Worm (Caenorhabditis elegans) whole organism, L3 larva: Measurements from ENCODE around the gene mrpl-42.

ENCODE experiments used
- ama-1 ChIP-seq: fragments of 150-350 bp; optimal IDR thresholded peaks from 2 replicates; lab custom pipeline; 2018
- ceh-28 ChIP-seq: fragments of 150-350 bp; optimal IDR thresholded peaks from 2 replicates; lab custom pipeline; 2014; ENCODE audit warnings: missing biosample characterization, missing genetic modification reagents, missing genetic modification characterization
- ceh-9 ChIP-seq: sonication (generic microtip); optimal IDR thresholded peaks from 2 replicates; lab custom pipeline; 2018; ENCODE audit warnings: missing biosample characterization, missing genetic modification characterization
- daf-12 ChIP-seq: fragments of 150-350 bp; optimal IDR thresholded peaks from 2 replicates; lab custom pipeline; 2014; ENCODE audit warnings: missing biosample characterization, missing genetic modification reagents, missing genetic modification characterization
- egl-27 ChIP-seq: sonication (generic microtip); optimal IDR thresholded peaks from 4 replicates; lab custom pipeline; 2017; ENCODE audit warnings: missing biosample characterization, missing genetic modification reagents, missing genetic modification characterization
- egl-5 ChIP-seq: fragments of 150-350 bp; optimal IDR thresholded peaks from 2 replicates; lab custom pipeline; 2017; ENCODE audit warnings: missing biosample characterization, missing genetic modification reagents, missing genetic modification characterization, inconsistent platforms
- elt-2 ChIP-seq: sonication (generic microtip); optimal IDR thresholded peaks from 2 replicates; lab custom pipeline; 2016; ENCODE audit warnings: missing genetic modification reagents, mild to moderate bottlenecking, missing genetic modification characterization, missing compliant biosample characterization
- elt-3 ChIP-seq, 3 experiments: fragments of 150-350 bp in 1 of 3; sonication (generic microtip) in 2 of 3; optimal IDR thresholded peaks; 2 replicates in 2 of 3; 4 replicates in 1 of 3; lab custom pipeline; 2014 to 2017; ENCODE audit warnings: missing biosample characterization in 3 of 3, missing genetic modification characterization in 3 of 3
- eor-1 ChIP-seq, 2 experiments: fragments of 150-350 bp; optimal IDR thresholded peaks; 2 replicates each; lab custom pipeline; 2014 to 2018; ENCODE audit warnings: missing biosample characterization in 2 of 2, missing genetic modification characterization in 2 of 2
- fkh-10 ChIP-seq: sonication (generic microtip); optimal IDR thresholded peaks from 2 replicates; lab custom pipeline; 2017; ENCODE audit warnings: missing biosample characterization, missing genetic modification reagents, missing genetic modification characterization
- hmg-11 ChIP-seq: sonication (generic microtip); optimal IDR thresholded peaks from 2 replicates; lab custom pipeline; 2016; ENCODE audit warnings: missing genetic modification characterization, missing compliant biosample characterization
- jun-1 ChIP-seq: fragments of 150-350 bp; optimal IDR thresholded peaks from 2 replicates; lab custom pipeline; 2014; ENCODE audit warnings: missing biosample characterization, missing genetic modification reagents, missing genetic modification characterization
- lin-15B ChIP-seq: fragments of 150-350 bp; optimal IDR thresholded peaks from 2 replicates; lab custom pipeline; 2014; ENCODE audit warnings: missing biosample characterization, missing genetic modification characterization
- mdl-1 ChIP-seq: fragments of 150-350 bp; optimal IDR thresholded peaks from 2 replicates; lab custom pipeline; 2014; ENCODE audit warnings: missing biosample characterization, missing genetic modification characterization
- nfya-1 ChIP-seq: sonication (generic microtip); optimal IDR thresholded peaks from 2 replicates; lab custom pipeline; 2017; ENCODE audit warnings: missing genetic modification characterization, mild to moderate bottlenecking, missing compliant biosample characterization, antibody characterized with exemption, moderate library complexity; ENCODE audit not compliant: insufficient read depth
- nhr-11 ChIP-seq: fragments of 150-350 bp; optimal IDR thresholded peaks from 2 replicates; lab custom pipeline; 2014; ENCODE audit warnings: missing biosample characterization, missing genetic modification characterization
- nhr-12 ChIP-seq: fragments of 150-350 bp; optimal IDR thresholded peaks from 2 replicates; lab custom pipeline; 2014; ENCODE audit warnings: missing biosample characterization, missing genetic modification characterization
- nhr-23 ChIP-seq: fragments of 150-350 bp; optimal IDR thresholded peaks from 2 replicates; lab custom pipeline; 2014; ENCODE audit warnings: missing biosample characterization, missing genetic modification reagents, missing genetic modification characterization
- nhr-237 ChIP-seq: fragments of 150-350 bp; optimal IDR thresholded peaks from 2 replicates; lab custom pipeline; 2014; ENCODE audit warnings: missing biosample characterization, missing genetic modification characterization
- nhr-25 ChIP-seq: sonication (generic microtip); optimal IDR thresholded peaks from 2 replicates; lab custom pipeline; 2017; ENCODE audit warnings: missing biosample characterization, missing genetic modification characterization
- nhr-28 ChIP-seq: fragments of 150-350 bp; optimal IDR thresholded peaks from 2 replicates; lab custom pipeline; 2014; ENCODE audit warnings: missing biosample characterization, missing genetic modification characterization
- nhr-43 ChIP-seq: sonication (generic microtip); optimal IDR thresholded peaks from 2 replicates; lab custom pipeline; 2016; ENCODE audit warnings: mild to moderate bottlenecking, missing genetic modification characterization, missing compliant biosample characterization; ENCODE audit not compliant: poor library complexity, severe bottlenecking
- nhr-67 ChIP-seq: fragments of 150-350 bp; optimal IDR thresholded peaks from 2 replicates; lab custom pipeline; 2014; ENCODE audit warnings: missing biosample characterization, missing genetic modification characterization
- nhr-76 ChIP-seq: fragments of 150-350 bp; sonication (generic microtip); optimal IDR thresholded peaks from 5 replicates; lab custom pipeline; 2014; ENCODE audit warnings: missing biosample characterization, missing genetic modification characterization
- pha-4 ChIP-seq: fragments of 150-350 bp; optimal IDR thresholded peaks from 2 replicates; lab custom pipeline; 2014; ENCODE audit warnings: missing biosample characterization, missing genetic modification reagents, missing genetic modification characterization
- pqm-1 ChIP-seq: fragments of 150-350 bp; optimal IDR thresholded peaks from 2 replicates; lab custom pipeline; 2017; ENCODE audit warnings: missing biosample characterization, missing genetic modification characterization, inconsistent platforms
- snpc-4 ChIP-seq: fragments of 150-350 bp; optimal IDR thresholded peaks from 2 replicates; lab custom pipeline; 2014; ENCODE audit warnings: missing biosample characterization, missing genetic modification characterization
- tbx-2 ChIP-seq: sonication (generic microtip); optimal IDR thresholded peaks from 2 replicates; lab custom pipeline; 2016; ENCODE audit warnings: mild to moderate bottlenecking, missing genetic modification characterization, missing compliant biosample characterization
- zag-1 ChIP-seq: fragments of 150-350 bp; optimal IDR thresholded peaks from 2 replicates; lab custom pipeline; 2014; ENCODE audit warnings: missing biosample characterization, missing genetic modification characterization
- ztf-11 ChIP-seq: fragments of 150-350 bp; optimal IDR thresholded peaks from 2 replicates; lab custom pipeline; 2014; ENCODE audit warnings: missing biosample characterization, missing genetic modification characterization
- ztf-4 ChIP-seq: fragments of 150-350 bp; optimal IDR thresholded peaks from 2 replicates; lab custom pipeline; 2014; ENCODE audit warnings: missing biosample characterization, missing genetic modification characterization

Gene mrpl-42

ce11 chrIV:9094356-9094755 is at the start of gene mrpl-42:
mrpl-42 (minus strand) TSS chrIV:9094456.
- TF ChIP-seq zag-1 (tag; lab: Kevin White, UChicago) (no peak), pqm-1 (tag; lab: Kevin White, UChicago) (no peak), nhr-237 (tag; lab: Kevin White, UChicago) (no peak), nhr-76 (tag; lab: Kevin White, UChicago) (no peak), snpc-4 (tag; lab: Kevin White, UChicago) (no peak), nhr-43 (no peak), elt-3 (tag; optimal IDR thresholded peaks at IDR 0.05; lab: Kevin White, UChicago) (no peak), ama-1 (no peak), fkh-10 (GFP tag; lab: Kevin White, UChicago) (no peak), ceh-9 (tag; lab: Kevin White, UChicago) (no peak), lin-15B (tag; lab: Kevin White, UChicago) (no peak), nfya-1 (tag; lab: Kevin White, UChicago) (no peak)

- TF ChIP-seq ztf-4 (no peak), nhr-67 (tag; lab: Kevin White, UChicago) (no peak), ceh-9 (tag; lab: Kevin White, UChicago) (no peak), ceh-28 (no peak), mdl-1 (no peak), egl-5 (tag; lab: Kevin White, UChicago) (no peak), jun-1 (no peak), ama-1 (no peak), nhr-12 (tag; lab: Kevin White, UChicago) (no peak), daf-12 (tag; lab: Kevin White, UChicago) (no peak), nhr-28 (no peak)
Observed at ce11 chrIV:9140172-9140805, 46.0 kb upstream of the mrpl-42 start.

- TF ChIP-seq nhr-237 (tag; lab: Kevin White, UChicago) = no peak
- no peak for TF ChIP-seq egl-5 (tag; lab: Kevin White, UChicago)
- TF ChIP-seq nhr-43 = no peak
- TF ChIP-seq nhr-28 = no peak
- no peak for TF ChIP-seq nhr-12 (tag; lab: Kevin White, UChicago)
- no peak for TF ChIP-seq mdl-1
- TF ChIP-seq eor-1 (tag; optimal IDR thresholded peaks at IDR 0.05; lab: Kevin White, UChicago) = no peak
- TF ChIP-seq, all 47 proteins: peak for 0
Observed at ce11 chrIV:9135377-9135776, 41.1 kb upstream of the mrpl-42 start, which contains the start of gene delm-1. delm-1 (minus strand) TSS chrIV:9135477.

ce11 chrIV:9130605-9131004 is 36.3 kb upstream of the mrpl-42 start:
- TF ChIP-seq snpc-4 (tag; lab: Kevin White, UChicago) (peak; percentile 45), nhr-43 (no peak)

- peak; percentile 36 for TF ChIP-seq jun-1
- TF ChIP-seq egl-5 (tag; lab: Kevin White, UChicago) = peak; percentile 9
- TF ChIP-seq egl-27 (tag; lab: Kevin White, UChicago) = no peak
- TF ChIP-seq nfya-1 (tag; lab: Kevin White, UChicago) = peak; percentile 46
- TF ChIP-seq lin-15B (tag; lab: Kevin White, UChicago) = peak; percentile 31
- peak; percentile 4 for TF ChIP-seq pha-4
- peak; percentile 63 for TF ChIP-seq nhr-25 (tag; lab: Kevin White, UChicago)
- TF ChIP-seq nhr-43 = peak; percentile 81
- TF ChIP-seq nhr-237 (tag; lab: Kevin White, UChicago) = no peak
- TF ChIP-seq nhr-23 (tag; lab: Kevin White, UChicago) = peak; percentile 65
- TF ChIP-seq hmg-11 (tag; lab: Kevin White, UChicago) = peak; percentile 31
- TF ChIP-seq elt-3 (tag; optimal IDR thresholded peaks at IDR 0.05; lab: Kevin White, UChicago) = peak in 1 of 3 experiments; percentile 29
- no peak for TF ChIP-seq tbx-2 (tag; lab: Kevin White, UChicago)
- peak; percentile 42 for TF ChIP-seq mdl-1
Observed at ce11 chrIV:9121545-9121944, 27.3 kb upstream of the mrpl-42 start.

ce11 chrIV:9120220-9120619 is 26.0 kb upstream of the mrpl-42 start:
- TF ChIP-seq daf-12 (tag; lab: Kevin White, UChicago) (no peak), nhr-11 (tag; lab: Kevin White, UChicago) (no peak), zag-1 (tag; lab: Kevin White, UChicago) (no peak), nhr-25 (tag; lab: Kevin White, UChicago) (no peak), egl-5 (tag; lab: Kevin White, UChicago) (no peak), nhr-76 (tag; lab: Kevin White, UChicago) (no peak), ztf-4 (no peak), elt-2 (tag; lab: Kevin White, UChicago) (no peak), ztf-11 (tag; lab: Kevin White, UChicago) (no peak), tbx-2 (tag; lab: Kevin White, UChicago) (no peak), nhr-28 (no peak)
- TF ChIP-seq, all 47 proteins: peak for 0
